Fruit fly (Drosophila melanogaster): ENCODE measurements around the gene CRMP.

DNA sequence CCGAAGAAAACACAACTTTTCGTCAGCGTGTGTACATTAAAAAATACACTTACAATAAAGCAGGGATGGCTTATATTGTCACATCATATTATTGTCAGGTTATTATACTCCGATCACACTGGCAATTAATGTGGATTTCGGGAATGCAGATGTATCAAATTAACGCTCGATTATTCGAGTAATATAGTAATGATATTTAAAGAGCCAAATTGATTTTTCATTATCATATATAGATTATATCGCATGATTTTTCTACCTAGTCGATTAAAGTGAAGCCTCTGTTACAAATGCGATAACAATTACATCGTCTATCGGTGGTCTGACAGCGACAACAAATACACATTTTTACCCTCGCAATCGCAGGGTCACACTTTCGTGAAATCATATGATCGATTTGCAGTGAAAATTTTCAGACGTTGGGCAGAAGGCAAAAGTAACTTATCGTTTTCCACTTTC lies 20.5 kb downstream of the CRMP start, which contains the start of the genes noi and Vha26:
- no peak for TF ChIP-seq ranshi (GFP tag; IDR thresholded peaks at IDR 0.05)
- TF ChIP-seq CG11398 (GFP tag; optimal IDR thresholded peaks at IDR 0.05), result no peak
- no peak for TF ChIP-seq wek (GFP tag; optimal IDR thresholded peaks at IDR 0.05)
- no peak for TF ChIP-seq pb (GFP tag; optimal IDR thresholded peaks at IDR 0.05)
- TF ChIP-seq emc (GFP tag; optimal IDR thresholded peaks at IDR 0.05), result no peak
- TF ChIP-seq cas (GFP tag; IDR thresholded peaks at IDR 0.05), result no peak
- peak; percentile 12 for TF ChIP-seq ftz-f1 (GFP tag; optimal IDR thresholded peaks at IDR 0.05)
- TF ChIP-seq CG7839 (tag; optimal IDR thresholded peaks at IDR 0.05), result no peak
- TF ChIP-seq Antp (GFP tag; optimal IDR thresholded peaks at IDR 0.05), result no peak
- peak; percentile 65 for TF ChIP-seq Sin3A (optimal IDR thresholded peaks at IDR 0.05)
- peak; percentile 54 for TF ChIP-seq bbx (GFP tag; IDR thresholded peaks at IDR 0.05; ENCODE audit: partially characterized antibody)
- no peak for TF ChIP-seq CG16863 (GFP tag; optimal IDR thresholded peaks at IDR 0.05)
- no peak; the same call in 1 of the 2 replicates for TF ChIP-seq CG31441 (GFP tag; IDR thresholded peaks at IDR 0.05)
